Worm (Caenorhabditis elegans) whole organism, young adult: ENCODE results near the gene C27D6.3.

ENCODE experiments used
- B0019.2 ChIP-seq: fragments of 200-800 bp; sonication (Bioruptor generic); conservative IDR thresholded peaks from 2 replicates; pipeline ENCODE4 v1.3.6; 2022; ENCODE audit warnings: missing genetic modification reagents, missing genetic modification characterization, missing compliant biosample characterization
- B0261.1 ChIP-seq: sonication (generic microtip); optimal IDR thresholded peaks from 2 replicates; lab custom pipeline; 2016; ENCODE audit warnings: mild to moderate bottlenecking, missing genetic modification characterization, moderate library complexity, missing compliant biosample characterization
- F37B4.10 ChIP-seq: fragments of 200-800 bp; sonication (Bioruptor generic); IDR thresholded peaks from 2 replicates; pipeline ENCODE4 v1.3.6; 2022; ENCODE audit warnings: missing genetic modification characterization, missing compliant biosample characterization
- F52B5.7 ChIP-seq: sonication (generic microtip); optimal IDR thresholded peaks from 2 replicates; lab custom pipeline; 2016; ENCODE audit warnings: mild to moderate bottlenecking, missing genetic modification characterization, missing compliant biosample characterization
- F55B11.4 ChIP-seq: sonication (generic microtip); optimal IDR thresholded peaks from 2 replicates; lab custom pipeline; 2016; ENCODE audit warnings: missing compliant biosample characterization, missing genetic modification characterization, borderline replicate concordance; ENCODE audit not compliant: insufficient read depth
- F57C9.4 ChIP-seq: sonication (generic microtip); optimal IDR thresholded peaks from 2 replicates; lab custom pipeline; 2017; ENCODE audit warnings: mild to moderate bottlenecking, missing genetic modification characterization, missing compliant biosample characterization
- T07F8.4 ChIP-seq: sonication (generic microtip); optimal IDR thresholded peaks from 2 replicates; lab custom pipeline; 2016; ENCODE audit warnings: mild to moderate bottlenecking, missing genetic modification characterization, moderate library complexity, missing compliant biosample characterization
- Y53F4B.3 ChIP-seq: fragments of 200-800 bp; sonication (Bioruptor generic); IDR thresholded peaks from 2 replicates; pipeline ENCODE4 v1.3.6; 2022; ENCODE audit warnings: missing genetic modification reagents, missing genetic modification characterization, missing compliant biosample characterization
- Y56A3A.18 ChIP-seq: fragments of 200-800 bp; sonication (Bioruptor generic); IDR thresholded peaks from 2 replicates; pipeline ENCODE4 v1.3.6; 2022; ENCODE audit warnings: missing genetic modification reagents, missing genetic modification characterization, missing compliant biosample characterization
- Y95B8A.8 ChIP-seq: fragments of 200-800 bp; sonication (Bioruptor generic); IDR thresholded peaks from 2 replicates; pipeline ENCODE4 v1.3.6; 2022; ENCODE audit warnings: missing genetic modification reagents, missing genetic modification characterization, missing compliant biosample characterization
- ZK185.1 ChIP-seq: sonication (generic microtip); optimal IDR thresholded peaks from 2 replicates; lab custom pipeline; 2016; ENCODE audit warnings: mild to moderate bottlenecking, missing genetic modification characterization, missing compliant biosample characterization; ENCODE audit not compliant: poor library complexity, severe bottlenecking
- attf-5 ChIP-seq: fragments of 200-800 bp; sonication (Bioruptor generic); optimal IDR thresholded peaks from 2 replicates; lab custom pipeline; 2018; ENCODE audit warnings: mild to moderate bottlenecking, missing genetic modification characterization, missing compliant biosample characterization
- ceh-79 ChIP-seq: sonication (generic microtip); optimal IDR thresholded peaks from 2 replicates; lab custom pipeline; 2017; ENCODE audit warnings: mild to moderate bottlenecking, missing genetic modification characterization, missing compliant biosample characterization
- dpff-1 ChIP-seq: sonication (generic microtip); optimal IDR thresholded peaks from 2 replicates; lab custom pipeline; 2017; ENCODE audit warnings: mild to moderate bottlenecking, missing genetic modification characterization, missing compliant biosample characterization
- egrh-3 ChIP-seq: fragments of 200-800 bp; sonication (Bioruptor generic); IDR thresholded peaks from 2 replicates; pipeline ENCODE4 v1.3.6; 2022; ENCODE audit warnings: missing genetic modification reagents, missing genetic modification characterization, missing compliant biosample characterization
- ets-4 ChIP-seq: fragments of 200-800 bp; sonication (Bioruptor generic); optimal IDR thresholded peaks from 2 replicates; lab custom pipeline; 2018; ENCODE audit warnings: mild to moderate bottlenecking, missing genetic modification characterization, missing compliant biosample characterization
- him-1 ChIP-seq: sonication (generic microtip); optimal IDR thresholded peaks from 2 replicates; lab custom pipeline; 2016; ENCODE audit warnings: missing genotype, missing genetic modification reagents, missing genetic modification characterization, missing compliant biosample characterization
- hmg-1.2 ChIP-seq: fragments of 200-800 bp; sonication (Bioruptor generic); IDR thresholded peaks from 2 replicates; pipeline ENCODE4 v1.3.6; 2022; ENCODE audit warnings: missing genetic modification reagents, missing genetic modification characterization, missing compliant biosample characterization
- hmg-20 ChIP-seq: fragments of 200-800 bp; sonication (Bioruptor generic); IDR thresholded peaks from 2 replicates; pipeline ENCODE4 v1.3.6; 2022; ENCODE audit warnings: missing genetic modification reagents, missing genetic modification characterization, missing compliant biosample characterization
- hrde-1 ChIP-seq: sonication (generic microtip); optimal IDR thresholded peaks from 2 replicates; lab custom pipeline; 2016; ENCODE audit warnings: missing genetic modification characterization, mild to moderate bottlenecking, missing compliant biosample characterization, moderate library complexity, missing genotype, missing genetic modification reagents, borderline replicate concordance
- lin-35 ChIP-seq, 3 experiments: fragments of 150-350 bp in 2 of 3; sonication (generic microtip) in 1 of 3; optimal IDR thresholded peaks; 2 replicates each; lab custom pipeline; 2014 to 2018; ENCODE audit warnings: missing biosample characterization in 3 of 3, missing genetic modification characterization in 3 of 3, missing genetic modification reagents in 3 of 3
- lsl-1 ChIP-seq: fragments of 200-800 bp; sonication (Bioruptor generic); optimal IDR thresholded peaks from 2 replicates; lab custom pipeline; 2018; ENCODE audit warnings: mild to moderate bottlenecking, missing genetic modification characterization, moderate library complexity, missing compliant biosample characterization
- lsy-27 ChIP-seq: sonication (generic microtip); optimal IDR thresholded peaks from 2 replicates; lab custom pipeline; 2017; ENCODE audit warnings: missing genetic modification characterization, mild to moderate bottlenecking, missing compliant biosample characterization, antibody characterized with exemption, missing genotype, borderline replicate concordance; ENCODE audit not compliant: insufficient read depth
- madf-10 ChIP-seq: sonication (generic microtip); optimal IDR thresholded peaks from 2 replicates; lab custom pipeline; 2016; ENCODE audit warnings: mild to moderate bottlenecking, missing genetic modification characterization, missing compliant biosample characterization
- nfya-2 ChIP-seq: fragments of 200-800 bp; sonication (Bioruptor generic); IDR thresholded peaks from 2 replicates; pipeline ENCODE4 v1.3.6; 2022; ENCODE audit warnings: missing genetic modification reagents, missing genetic modification characterization, missing compliant biosample characterization
- nhr-80 ChIP-seq: sonication (generic microtip); optimal IDR thresholded peaks from 2 replicates; lab custom pipeline; 2016; ENCODE audit warnings: missing genetic modification characterization, missing compliant biosample characterization
- nhr-90 ChIP-seq: sonication (generic microtip); optimal IDR thresholded peaks from 2 replicates; lab custom pipeline; 2016; ENCODE audit warnings: missing genotype, mild to moderate bottlenecking, missing genetic modification characterization, missing compliant biosample characterization
- rec-8 ChIP-seq, 2 experiments: sonication (generic microtip); optimal IDR thresholded peaks; 2 replicates each; lab custom pipeline; 2016; ENCODE audit warnings: mild to moderate bottlenecking in 2 of 2, missing genetic modification characterization in 2 of 2, missing genetic modification reagents in 2 of 2, missing genotype in 2 of 2, missing biosample characterization in 1 of 2, missing compliant biosample characterization in 1 of 2, moderate library complexity in 1 of 2
- snpc-1.1 ChIP-seq: sonication (generic microtip); optimal IDR thresholded peaks from 2 replicates; lab custom pipeline; 2017; ENCODE audit warnings: missing genetic modification characterization, mild to moderate bottlenecking, missing compliant biosample characterization, antibody characterized with exemption, moderate library complexity, missing genotype, missing genetic modification reagents; ENCODE audit not compliant: insufficient read depth
- somi-1 ChIP-seq: fragments of 200-800 bp; sonication (Bioruptor generic); optimal IDR thresholded peaks from 2 replicates; lab custom pipeline; 2018; ENCODE audit warnings: mild to moderate bottlenecking, missing genetic modification characterization, missing compliant biosample characterization
- tbx-9 ChIP-seq: sonication (generic microtip); optimal IDR thresholded peaks from 2 replicates; lab custom pipeline; 2016; ENCODE audit warnings: borderline replicate concordance, missing genetic modification characterization, inconsistent platforms, missing compliant biosample characterization
- unc-130 ChIP-seq: sonication (generic microtip); optimal IDR thresholded peaks from 2 replicates; lab custom pipeline; 2016; ENCODE audit warnings: missing genetic modification reagents, missing genetic modification characterization, missing compliant biosample characterization
- unc-62 ChIP-seq: fragments of 150-350 bp; optimal IDR thresholded peaks from 2 replicates; lab custom pipeline; 2014; ENCODE audit warnings: missing biosample characterization, missing genetic modification reagents, missing genetic modification characterization
- xnd-1 ChIP-seq: sonication (generic microtip); optimal IDR thresholded peaks from 2 replicates; lab custom pipeline; 2016; ENCODE audit warnings: missing genotype, missing genetic modification reagents, missing genetic modification characterization, missing compliant biosample characterization
- ztf-26 ChIP-seq: sonication (generic microtip); optimal IDR thresholded peaks from 2 replicates; lab custom pipeline; 2017; ENCODE audit warnings: missing genetic modification characterization, missing compliant biosample characterization

C27D6.3 gene

ce11 chrII:5150829-5151228 is 23.4 kb downstream of the C27D6.3 start, which contains the start of gene srb-16:
Gene srb-16 (minus strand): TSS chrII:5150929.
- TF ChIP-seq lsl-1 (GFP tag; lab: Kevin White, UChicago) (no peak), ZK185.1 (tag; lab: Kevin White, UChicago) (no peak), nhr-90 (tag; lab: Kevin White, UChicago) (no peak), ceh-79 (tag; lab: Kevin White, UChicago) (no peak), him-1 (no peak), Y56A3A.18 (GFP tag; lab: Robert Waterston, UW) (no peak), lin-35 (GFP tag; optimal IDR thresholded peaks at IDR 0.05; lab: Kevin White, UChicago) (no peak), egrh-3 (no peak), ztf-26 (tag; lab: Kevin White, UChicago) (no peak), Y53F4B.3 (GFP tag; lab: Robert Waterston, UW) (no peak), somi-1 (no peak), snpc-1.1 (tag; lab: Kevin White, UChicago) (no peak), unc-130 (GFP tag; lab: Kevin White, UChicago) (no peak), hmg-1.2 (GFP tag; lab: Robert Waterston, UW) (no peak), B0261.1 (tag; lab: Kevin White, UChicago) (no peak), B0019.2 (GFP tag; lab: Robert Waterston, UW) (no peak)

ce11 chrII:5148349-5148748 is 25.9 kb downstream of the C27D6.3 start, which contains the start of gene F58A6.5:
Gene F58A6.5 (minus strand): TSS chrII:5148449.
- no peak for TF ChIP-seq egrh-3
- TF ChIP-seq rec-8 (tag; optimal IDR thresholded peaks at IDR 0.05; lab: Kevin White, UChicago) = no peak
- TF ChIP-seq tbx-9 (tag; lab: Kevin White, UChicago) = no peak
- TF ChIP-seq F37B4.10 (GFP tag; lab: Robert Waterston, UW) = no peak
- TF ChIP-seq nhr-90 (tag; lab: Kevin White, UChicago) = no peak
- no peak for TF ChIP-seq Y95B8A.8 (GFP tag; lab: Robert Waterston, UW)
- TF ChIP-seq T07F8.4 (tag; lab: Kevin White, UChicago) = no peak
- TF ChIP-seq madf-10 (tag; lab: Kevin White, UChicago) = no peak
- TF ChIP-seq nhr-80 = no peak
- no peak for TF ChIP-seq hrde-1 (tag; lab: Kevin White, UChicago)

- no peak for TF ChIP-seq unc-62
- TF ChIP-seq attf-5 (GFP tag; lab: Kevin White, UChicago) = no peak
- TF ChIP-seq nfya-2 (GFP tag; lab: Robert Waterston, UW) = no peak
- no peak for TF ChIP-seq xnd-1 (tag; lab: Kevin White, UChicago)
- TF ChIP-seq F57C9.4 (tag; lab: Kevin White, UChicago) = no peak
- TF ChIP-seq lsy-27 = no peak
- TF ChIP-seq F55B11.4 (tag; lab: Kevin White, UChicago) = no peak
- TF ChIP-seq F52B5.7 = no peak
- TF ChIP-seq dpff-1 (tag; lab: Kevin White, UChicago) = no peak
- no peak for TF ChIP-seq tbx-9 (tag; lab: Kevin White, UChicago)
- TF ChIP-seq hmg-20 = no peak
- TF ChIP-seq ets-4 (GFP tag; lab: Kevin White, UChicago) = no peak
These were observed 31.7 kb downstream of the C27D6.3 start, which contains the start of gene F58A6.1 for ce11 chrII:5142619-5143018. Gene F58A6.1 (plus strand): TSS chrII:5142919.
